Fruit fly (Drosophila melanogaster): Measurements from ENCODE around the gene CG31111.

The CG31111 gene

DNA sequence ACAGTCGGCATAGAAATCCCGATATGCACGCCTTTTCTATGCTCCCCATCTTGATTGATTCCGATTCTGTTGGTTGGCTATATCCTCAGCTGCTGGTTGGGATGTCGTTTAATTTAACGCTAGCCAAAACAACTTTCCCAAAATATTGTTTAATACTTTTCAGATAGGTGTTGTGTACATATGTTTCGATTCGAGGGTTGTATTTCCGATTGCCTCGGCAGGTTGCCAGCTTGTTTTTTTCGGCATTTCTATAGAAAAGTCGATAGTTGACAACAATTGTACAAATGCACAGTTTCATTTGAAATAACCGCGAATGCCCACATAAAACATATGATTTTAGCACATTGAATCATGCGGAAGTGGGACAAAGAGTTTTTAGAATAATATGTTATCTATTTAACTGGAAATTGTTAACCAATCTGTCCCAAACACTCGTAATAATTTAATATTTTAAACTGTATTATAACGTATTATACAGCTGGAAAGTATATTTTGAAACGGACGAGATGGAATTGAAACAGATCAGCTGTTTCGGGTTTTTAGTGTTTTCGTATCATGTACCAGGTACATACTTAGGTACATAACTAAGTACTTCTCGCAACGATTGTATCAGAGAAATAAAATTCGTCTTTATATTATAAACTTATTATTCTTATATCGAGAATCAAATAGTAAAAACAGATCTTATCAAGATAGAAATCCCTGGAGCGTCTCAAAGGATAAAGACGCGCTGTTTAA lies 1.4 kb downstream of the CG31111 start, which contains the start of gene CG31109 (continued):
- no peak for TF ChIP-seq CG15269 (tag; optimal IDR thresholded peaks at IDR 0.05)
- peak; percentile 40; the same call in 1 of the 3 replicates for TF ChIP-seq HLH4C (GFP tag; IDR thresholded peaks at IDR 0.05; ENCODE audit: partially characterized antibody)
- TF ChIP-seq CG4404 (GFP tag; IDR thresholded peaks at IDR 0.05) = no peak
- no peak for TF ChIP-seq CG6689 (GFP tag; IDR thresholded peaks at IDR 0.05)
- peak; percentile 39; the same call in 1 of the 2 replicates for TF ChIP-seq hbn (GFP tag; IDR thresholded peaks at IDR 0.05; ENCODE audit: partially characterized antibody)
- no peak for TF ChIP-seq ato (GFP tag; IDR thresholded peaks at IDR 0.05; ENCODE audit: partially characterized antibody)
- TF ChIP-seq ttk (GFP tag; IDR thresholded peaks at IDR 0.05) = no peak
- no peak for TF ChIP-seq tna (GFP tag; IDR thresholded peaks at IDR 0.05; ENCODE audit: partially characterized antibody)
- peak; percentile 65 to 87 for TF ChIP-seq crp (GFP tag; optimal IDR thresholded peaks at IDR 0.05)
- TF ChIP-seq Lpt (GFP tag; optimal IDR thresholded peaks at IDR 0.05) = no peak
- no peak for TF ChIP-seq oc (tag; optimal IDR thresholded peaks at IDR 0.05)
- peak in 1 of 2 experiments; percentile 4 for TF ChIP-seq dpn (GFP tag; optimal IDR thresholded peaks at IDR 0.05)
- TF ChIP-seq CG13775 (GFP tag; optimal IDR thresholded peaks at IDR 0.05) = peak; percentile 17
- TF ChIP-seq CG12071 (GFP tag; optimal IDR thresholded peaks at IDR 0.05) = no peak
- TF ChIP-seq CG18011 (GFP tag; optimal IDR thresholded peaks at IDR 0.05) = peak; percentile 8
- 0 out of 2 replicates have a peak, but pooled peaks have one; percentile 17 for TF ChIP-seq CG14441 (GFP tag; IDR thresholded peaks at IDR 0.05)
- peak; percentile 28 for TF ChIP-seq CG34376 (GFP tag; optimal IDR thresholded peaks at IDR 0.05)
- no peak for TF ChIP-seq nerfin-2 (GFP tag; IDR thresholded peaks at IDR 0.05; ENCODE audit: partially characterized antibody)
- no peak for TF ChIP-seq CG12769 (tag; optimal IDR thresholded peaks at IDR 0.05)
- TF ChIP-seq nau (GFP tag; optimal IDR thresholded peaks at IDR 0.05) = no peak
- no peak for TF ChIP-seq crol (GFP tag; IDR thresholded peaks at IDR 0.05)
- peak; percentile 51 for TF ChIP-seq Rfx (GFP tag; IDR thresholded peaks at IDR 0.05)
- TF ChIP-seq sna (GFP tag; IDR thresholded peaks at IDR 0.05; ENCODE audit: partially characterized antibody) = peak; percentile 39; the same call in 1 of the 2 replicates
- TF ChIP-seq Bgb (GFP tag; IDR thresholded peaks at IDR 0.05; ENCODE audit: partially characterized antibody) = peak; percentile 59
- TF ChIP-seq CG10147 (GFP tag; optimal IDR thresholded peaks at IDR 0.05) = peak; percentile 40
- no peak for TF ChIP-seq hkb (optimal IDR thresholded peaks at IDR 0.05)
- no peak for TF ChIP-seq hkb (GFP tag; IDR thresholded peaks at IDR 0.05)
- TF ChIP-seq HmgD (GFP tag; optimal IDR thresholded peaks at IDR 0.05) = no peak
- TF ChIP-seq Chrac-16 (GFP tag; optimal IDR thresholded peaks at IDR 0.05) = no peak
- peak; percentile 2 for TF ChIP-seq nerfin-1 (tag; optimal IDR thresholded peaks at IDR 0.05)
- TF ChIP-seq sens (GFP tag) = peak; percentile 86
- TF ChIP-seq jigr1 (GFP tag; IDR thresholded peaks at IDR 0.05) = no peak
- no peak for TF ChIP-seq CG2202 (tag; optimal IDR thresholded peaks at IDR 0.05)
- TF ChIP-seq CG7839 (tag; optimal IDR thresholded peaks at IDR 0.05) = no peak
- no peak for TF ChIP-seq CG11695 (GFP tag; IDR thresholded peaks at IDR 0.05)
- no peak for TF ChIP-seq tap (tag; optimal IDR thresholded peaks at IDR 0.05)
- TF ChIP-seq BtbVII (GFP tag; optimal IDR thresholded peaks at IDR 0.05) = no peak
- TF ChIP-seq phol (tag; optimal IDR thresholded peaks at IDR 0.05) = peak; percentile 40
- peak; percentile 94 for TF ChIP-seq pfk (GFP tag; optimal IDR thresholded peaks at IDR 0.05)
- TF ChIP-seq CG16813 (GFP tag; IDR thresholded peaks at IDR 0.05; ENCODE audit: partially characterized antibody) = peak; percentile 56; the same call in 2 of the 3 replicates
- TF ChIP-seq vfl (GFP tag; optimal IDR thresholded peaks at IDR 0.05) = no peak
- no peak for TF ChIP-seq vvl (GFP tag; IDR thresholded peaks at IDR 0.05)
- TF ChIP-seq cwo (GFP tag; optimal IDR thresholded peaks at IDR 0.05) = no peak
- no peak for TF ChIP-seq Atf3 (GFP tag; optimal IDR thresholded peaks at IDR 0.05)
- no peak for TF ChIP-seq pan (optimal IDR thresholded peaks at IDR 0.05)
- peak in 1 of 2 experiments; percentile 38 for TF ChIP-seq pan (GFP tag; optimal IDR thresholded peaks at IDR 0.05 in 1 of 2, IDR thresholded peaks at IDR 0.05 in 1 of 2)
- no peak for TF ChIP-seq Fer2 (tag; optimal IDR thresholded peaks at IDR 0.05)
- TF ChIP-seq trh (GFP tag; optimal IDR thresholded peaks at IDR 0.05) = no peak
- TF ChIP-seq Dref (GFP tag; IDR thresholded peaks at IDR 0.05) = peak; percentile 78
